Fruit fly (Drosophila melanogaster): ENCODE results near the gene Bx42.

The Bx42 gene

DNA sequence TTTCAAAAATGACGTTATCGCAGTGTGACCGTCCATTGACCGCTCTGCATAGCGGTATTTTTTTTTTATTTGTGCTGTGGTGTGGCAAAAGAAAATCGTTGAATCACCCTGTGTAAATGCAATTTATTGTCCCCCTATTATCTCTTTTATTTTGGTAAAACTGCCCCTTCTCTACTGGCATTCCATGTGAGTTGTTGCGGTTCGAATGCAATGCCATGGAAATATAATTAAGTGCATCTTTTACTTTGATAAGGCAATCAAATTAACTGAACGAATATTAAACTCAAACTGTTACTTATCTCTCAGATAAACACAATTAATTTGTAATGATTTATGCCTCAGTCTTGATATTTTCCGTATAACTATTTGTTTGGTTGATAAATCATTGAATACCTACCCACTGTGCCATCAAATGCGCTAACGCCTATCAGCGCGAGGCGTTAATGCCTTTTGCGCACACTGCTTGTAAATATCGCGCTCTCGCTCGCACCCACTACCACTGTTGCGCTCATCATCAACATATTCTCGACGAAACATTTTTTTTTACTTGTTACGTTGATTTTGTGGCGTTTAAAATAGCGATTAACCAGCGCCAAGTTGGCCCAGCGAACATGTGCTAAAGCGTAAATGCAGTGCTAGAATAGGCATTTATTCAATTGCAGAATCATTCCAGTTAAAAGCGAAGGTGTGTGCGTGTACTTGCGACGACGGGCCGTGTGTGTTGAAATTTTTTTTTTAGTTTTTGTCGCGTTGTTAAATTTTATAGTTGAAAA lies 2.9 kb upstream of the Bx42 start (continued):
- TF ChIP-seq CrebA (GFP tag; optimal IDR thresholded peaks at IDR 0.05; ENCODE audit: borderline replicate concordance) (no peak), tai (GFP tag; optimal IDR thresholded peaks at IDR 0.05) (no peak), N (GFP tag; optimal IDR thresholded peaks at IDR 0.05) (no peak), dl (GFP tag; optimal IDR thresholded peaks at IDR 0.05; ENCODE audit: insufficient read depth in 1 of 2, partially characterized antibody in 2 of 2) (no peak), lola (GFP tag; optimal IDR thresholded peaks at IDR 0.05) (no peak), Myc (optimal IDR thresholded peaks at IDR 0.05) (no peak), HLH106 (tag; optimal IDR thresholded peaks at IDR 0.05) (peak; percentile 58), Vsx2 (GFP tag; optimal IDR thresholded peaks at IDR 0.05; ENCODE audit: partially characterized antibody) (no peak)

DNA sequence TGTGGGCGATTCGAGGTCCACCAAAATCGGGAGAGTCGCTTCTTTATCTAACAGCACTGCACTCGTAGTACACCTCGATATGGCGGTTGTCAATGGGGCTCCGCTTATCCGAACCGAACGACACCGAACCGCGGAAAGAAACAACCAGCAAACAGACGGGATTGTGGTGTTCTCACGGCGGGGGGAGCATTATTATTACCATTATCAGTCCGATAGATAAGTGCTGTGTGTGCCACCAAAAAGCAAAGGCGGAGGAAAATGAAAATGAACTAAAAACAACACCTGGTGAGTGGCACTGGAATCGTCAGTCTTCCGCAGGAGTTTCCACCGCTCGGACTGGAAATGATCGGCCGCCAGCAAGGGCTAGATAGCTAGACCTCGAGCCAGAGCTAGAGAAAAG lies 2.0 kb upstream of the Bx42 start, which contains the start of gene AP-1gamma:
Gene AP-1gamma, plus strand, starts transcription at position 305 of the 400 bp plus-strand sequence.
- TF ChIP-seq sage (GFP tag; optimal IDR thresholded peaks at IDR 0.05) (no peak), Abd-B (GFP tag; optimal IDR thresholded peaks at IDR 0.05) (no peak), CrebA (GFP tag; optimal IDR thresholded peaks at IDR 0.05; ENCODE audit: borderline replicate concordance) (no peak), Rel (GFP tag; optimal IDR thresholded peaks at IDR 0.05) (no peak), Rel (tag; optimal IDR thresholded peaks at IDR 0.05) (no peak), Vsx2 (GFP tag; optimal IDR thresholded peaks at IDR 0.05; ENCODE audit: partially characterized antibody) (no peak), HLH106 (tag; optimal IDR thresholded peaks at IDR 0.05) (no peak), psq (GFP tag; optimal IDR thresholded peaks at IDR 0.05) (peak; percentile 6), N (GFP tag; optimal IDR thresholded peaks at IDR 0.05) (no peak)

DNA sequence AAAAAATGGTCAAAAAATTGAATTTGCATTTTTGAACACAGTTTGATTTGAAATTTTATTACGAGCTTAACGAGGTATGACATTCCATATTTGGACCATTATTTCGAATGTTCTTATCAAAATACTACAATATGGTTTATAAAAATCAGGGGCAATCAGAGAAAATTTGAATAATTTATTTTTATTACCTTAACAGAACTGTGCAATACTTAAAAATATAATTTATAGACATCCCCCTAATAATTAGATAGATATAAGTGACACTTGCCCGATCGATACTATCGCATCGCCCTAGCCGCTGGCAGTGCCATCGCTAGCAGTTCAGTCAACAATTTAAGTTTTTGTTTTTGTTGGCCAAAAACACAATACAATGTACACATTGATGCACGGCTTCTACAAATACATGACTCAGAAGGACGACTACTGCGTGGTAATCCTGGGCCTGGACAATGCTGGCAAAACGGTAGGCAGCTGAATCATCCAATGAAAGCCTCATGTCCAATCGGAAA lies 425 bp upstream of the Bx42 start, which contains the start of gene Arfrp1:
Gene Arfrp1, plus strand, starts transcription at position 295 of the 509 bp plus-strand sequence.
- TF ChIP-seq sage (GFP tag; optimal IDR thresholded peaks at IDR 0.05) (no peak), dmrt93B (GFP tag; optimal IDR thresholded peaks at IDR 0.05) (no peak), lola (GFP tag; optimal IDR thresholded peaks at IDR 0.05) (no peak), foxo (GFP tag; optimal IDR thresholded peaks at IDR 0.05) (no peak), pan (optimal IDR thresholded peaks at IDR 0.05) (no peak), Dfd (GFP tag; optimal IDR thresholded peaks at IDR 0.05) (no peak), Mio (GFP tag; optimal IDR thresholded peaks at IDR 0.05) (no peak), jim (GFP tag; optimal IDR thresholded peaks at IDR 0.05) (no peak), dl (GFP tag; optimal IDR thresholded peaks at IDR 0.05; ENCODE audit: insufficient read depth in 1 of 2, partially characterized antibody in 2 of 2) (no peak), h (GFP tag; optimal IDR thresholded peaks at IDR 0.05) (peak; percentile 2), Sp1 (GFP tag; optimal IDR thresholded peaks at IDR 0.05) (no peak), Jra (GFP tag; optimal IDR thresholded peaks at IDR 0.05) (peak; percentile 42), usp (GFP tag; optimal IDR thresholded peaks at IDR 0.05) (no peak), Dif (GFP tag; optimal IDR thresholded peaks at IDR 0.05; ENCODE audit: partially characterized antibody) (no peak), Hr78 (GFP tag; optimal IDR thresholded peaks at IDR 0.05) (no peak), tai (GFP tag; optimal IDR thresholded peaks at IDR 0.05) (no peak), GATAd (GFP tag; optimal IDR thresholded peaks at IDR 0.05) (no peak), CG9705 (GFP tag; optimal IDR thresholded peaks at IDR 0.05) (no peak), Hr83 (GFP tag; optimal IDR thresholded peaks at IDR 0.05; ENCODE audit: poor library complexity, severe bottlenecking) (no peak), CG32264 (GFP tag; optimal IDR thresholded peaks at IDR 0.05) (no peak), OdsH (GFP tag; optimal IDR thresholded peaks at IDR 0.05) (no peak), psq (GFP tag; optimal IDR thresholded peaks at IDR 0.05) (no peak), fru (GFP tag; optimal IDR thresholded peaks at IDR 0.05) (no peak), dsf (GFP tag; optimal IDR thresholded peaks at IDR 0.05; ENCODE audit: borderline replicate concordance) (no peak), Vsx2 (GFP tag; optimal IDR thresholded peaks at IDR 0.05; ENCODE audit: partially characterized antibody) (no peak), Hnf4 (GFP tag; optimal IDR thresholded peaks at IDR 0.05) (no peak), Rel (GFP tag; optimal IDR thresholded peaks at IDR 0.05) (no peak), Rel (tag; optimal IDR thresholded peaks at IDR 0.05) (peak; percentile 9), N (GFP tag; optimal IDR thresholded peaks at IDR 0.05) (no peak), rgr (GFP tag; optimal IDR thresholded peaks at IDR 0.05) (no peak), br (GFP tag; optimal IDR thresholded peaks at IDR 0.05) (no peak), sv (GFP tag; optimal IDR thresholded peaks at IDR 0.05) (peak; percentile 5), CrebA (GFP tag; optimal IDR thresholded peaks at IDR 0.05; ENCODE audit: borderline replicate concordance) (no peak), ey (GFP tag; optimal IDR thresholded peaks at IDR 0.05) (peak; percentile 34), brk (GFP tag; optimal IDR thresholded peaks at IDR 0.05) (no peak), HLH106 (tag; optimal IDR thresholded peaks at IDR 0.05) (peak; percentile 53), Myc (optimal IDR thresholded peaks at IDR 0.05) (peak; percentile 20), woc (GFP tag; optimal IDR thresholded peaks at IDR 0.05) (peak; percentile 35), Abd-B (GFP tag; optimal IDR thresholded peaks at IDR 0.05) (no peak)

Measured in whole organism, wandering third instar larva.